Worm (Caenorhabditis elegans): ENCODE results near the gene lys-8.

- TF ChIP-seq unc-39 (tag; optimal IDR thresholded peaks at IDR 0.05) (no peak), nhr-77 (tag; optimal IDR thresholded peaks at IDR 0.05) (no peak), pqm-1 (tag; optimal IDR thresholded peaks at IDR 0.05) (no peak), daf-12 (tag; optimal IDR thresholded peaks at IDR 0.05) (no peak), elt-1 (tag; optimal IDR thresholded peaks at IDR 0.05) (no peak)
Observed at ce11 chrII:5549746-5550145, 36.2 kb upstream of the lys-8 start, which contains the start of gene C17C3.6.
